Fruit fly (Drosophila melanogaster): ENCODE measurements around the gene psd.

The psd gene

dm6 chr2L:5943229-5944078, 21.3 kb downstream of the psd start, which contains the start of the genes Sfp26Ad and Gpdh1 (continued):
- TF ChIP-seq Trl (optimal IDR thresholded peaks at IDR 0.05) (peak; percentile 98 to 99), Trl (GFP tag; optimal IDR thresholded peaks at IDR 0.05) (peak; percentile 92), Fer2 (tag; optimal IDR thresholded peaks at IDR 0.05) (peak; percentile 43), ken (GFP tag; IDR thresholded peaks at IDR 0.05) (peak; percentile 72), Tbp (GFP tag; optimal IDR thresholded peaks at IDR 0.05) (no peak), knrl (GFP tag; IDR thresholded peaks at IDR 0.05; ENCODE audit: partially characterized antibody) (peak; percentile 50; the same call in 1 of the 3 replicates), CG4707 (GFP tag; optimal IDR thresholded peaks at IDR 0.05) (peak; percentile 13), Sin3A (optimal IDR thresholded peaks at IDR 0.05) (peak; percentile 58), p53 (GFP tag; optimal IDR thresholded peaks at IDR 0.05) (peak; percentile 38), Atf6 (GFP tag; IDR thresholded peaks at IDR 0.05) (peak; percentile 70), Sox102F (GFP tag; optimal IDR thresholded peaks at IDR 0.05) (peak; percentile 65), CG6683 (GFP tag; optimal IDR thresholded peaks at IDR 0.05) (peak; percentile 30), CG5180 (GFP tag; optimal IDR thresholded peaks at IDR 0.05) (peak; percentile 17), croc (GFP tag; conservative IDR thresholded peaks at IDR 0.05) (0 out of 3 replicates have a peak, but pooled peaks have one; percentile 17), cad (GFP tag; optimal IDR thresholded peaks at IDR 0.05) (no peak), grn (GFP tag; optimal IDR thresholded peaks at IDR 0.05) (peak; percentile 43), wor (GFP tag; IDR thresholded peaks at IDR 0.05) (no peak), YL-1 (GFP tag; optimal IDR thresholded peaks at IDR 0.05) (peak; percentile 23), crc (GFP tag; optimal IDR thresholded peaks at IDR 0.05) (peak; percentile 63), CG14014 (GFP tag; IDR thresholded peaks at IDR 0.05) (peak; percentile 56; the same call in 1 of the 2 replicates), slp2 (GFP tag; optimal IDR thresholded peaks at IDR 0.05) (peak; percentile 59), CG17385 (GFP tag; optimal IDR thresholded peaks at IDR 0.05) (peak; percentile 87), CG1647 (GFP tag; optimal IDR thresholded peaks at IDR 0.05) (peak; percentile 83), CG7357 (GFP tag; IDR thresholded peaks at IDR 0.05) (no peak), en (GFP tag; optimal IDR thresholded peaks at IDR 0.05) (peak; percentile 67), gsb-n (tag; optimal IDR thresholded peaks at IDR 0.05) (peak; percentile 61), fd96Cb (tag; optimal IDR thresholded peaks at IDR 0.05) (peak; percentile 46), CG4617 (GFP tag; optimal IDR thresholded peaks at IDR 0.05; ENCODE audit: borderline replicate concordance) (peak; percentile 91), CG4730 (GFP tag; IDR thresholded peaks at IDR 0.05) (peak; percentile 47; the same call in 1 of the 2 replicates), onecut (GFP tag; IDR thresholded peaks at IDR 0.05) (peak; percentile 45), CG33557 (GFP tag; optimal IDR thresholded peaks at IDR 0.05) (peak; percentile 45), Dip2 (GFP tag; IDR thresholded peaks at IDR 0.05) (no peak), Eip74EF (GFP tag; optimal IDR thresholded peaks at IDR 0.05) (peak in 1 of 2 experiments; percentile 38), Mad (GFP tag; optimal IDR thresholded peaks at IDR 0.05) (peak; percentile 80), CG13123 (GFP tag; optimal IDR thresholded peaks at IDR 0.05) (peak; percentile 75), Hr51 (GFP tag; optimal IDR thresholded peaks at IDR 0.05) (peak; percentile 64 to 88), NC2α (GFP tag; optimal IDR thresholded peaks at IDR 0.05) (peak; percentile 51), Sox100B (GFP tag; optimal IDR thresholded peaks at IDR 0.05) (peak; percentile 34), CG1603 (tag; optimal IDR thresholded peaks at IDR 0.05) (peak; percentile 82), chif (GFP tag; optimal IDR thresholded peaks at IDR 0.05) (peak; percentile 68 to 76), CG6765 (GFP tag; optimal IDR thresholded peaks at IDR 0.05) (peak; percentile 78), pros (GFP tag; optimal IDR thresholded peaks at IDR 0.05) (no peak), CG34422 (GFP tag; IDR thresholded peaks at IDR 0.05) (peak; percentile 60; the same call in 2 of the 3 replicates), CG10321 (GFP tag; IDR thresholded peaks at IDR 0.05) (no peak), sd (tag; optimal IDR thresholded peaks at IDR 0.05) (no peak), CG34376 (GFP tag; optimal IDR thresholded peaks at IDR 0.05) (peak; percentile 79), sqz (GFP tag; optimal IDR thresholded peaks at IDR 0.05) (peak; percentile 36), Mes4 (GFP tag; optimal IDR thresholded peaks at IDR 0.05) (peak; percentile 65), CG9727 (GFP tag; optimal IDR thresholded peaks at IDR 0.05) (peak; percentile 50)

Measured in whole organism, embryonic.